Worm (Caenorhabditis elegans) whole organism, L3 larva: ENCODE measurements around the gene mob-3.

Experiments used
- ceh-82 ChIP-seq: fragments of 150-350 bp; optimal IDR thresholded peaks from 2 replicates; lab custom pipeline; 2014; ENCODE audit warnings: missing biosample characterization, missing genetic modification characterization
- daf-12 ChIP-seq: fragments of 150-350 bp; optimal IDR thresholded peaks from 2 replicates; lab custom pipeline; 2014; ENCODE audit warnings: missing biosample characterization, missing genetic modification reagents, missing genetic modification characterization
- jun-1 ChIP-seq: fragments of 150-350 bp; optimal IDR thresholded peaks from 2 replicates; lab custom pipeline; 2014; ENCODE audit warnings: missing biosample characterization, missing genetic modification reagents, missing genetic modification characterization
- lin-15B ChIP-seq: fragments of 150-350 bp; optimal IDR thresholded peaks from 2 replicates; lab custom pipeline; 2014; ENCODE audit warnings: missing biosample characterization, missing genetic modification characterization
- lin-39 ChIP-seq: fragments of 150-350 bp; optimal IDR thresholded peaks from 2 replicates; lab custom pipeline; 2018; ENCODE audit warnings: missing biosample characterization, missing genetic modification reagents, missing genetic modification characterization
- mdl-1 ChIP-seq: fragments of 150-350 bp; optimal IDR thresholded peaks from 2 replicates; lab custom pipeline; 2014; ENCODE audit warnings: missing biosample characterization, missing genetic modification characterization
- pqm-1 ChIP-seq: fragments of 150-350 bp; optimal IDR thresholded peaks from 2 replicates; lab custom pipeline; 2017; ENCODE audit warnings: missing biosample characterization, missing genetic modification characterization, inconsistent platforms
- sea-2 ChIP-seq: fragments of 150-350 bp; sonication (generic microtip); optimal IDR thresholded peaks from 4 replicates; lab custom pipeline; 2014; ENCODE audit warnings: missing biosample characterization, missing genetic modification reagents, missing genetic modification characterization
- skn-1 ChIP-seq: fragments of 150-350 bp; optimal IDR thresholded peaks from 2 replicates; lab custom pipeline; 2014; ENCODE audit warnings: missing biosample characterization, missing genetic modification characterization
- ztf-4 ChIP-seq: fragments of 150-350 bp; optimal IDR thresholded peaks from 2 replicates; lab custom pipeline; 2014; ENCODE audit warnings: missing biosample characterization, missing genetic modification characterization

The mob-3 gene

ce11 chrIV:7338042-7338441, 50.7 kb downstream of the mob-3 start:
- no peak for TF ChIP-seq lin-39 (tag; lab: Kevin White, UChicago)
- no peak for TF ChIP-seq jun-1 (tag; lab: Kevin White, UChicago)
- no peak for TF ChIP-seq sea-2 (GFP tag; lab: Kevin White, UChicago)
- TF ChIP-seq pqm-1 (tag; lab: Kevin White, UChicago) = no peak
- no peak for TF ChIP-seq mdl-1 (tag; lab: Kevin White, UChicago)
- TF ChIP-seq skn-1 (tag; lab: Kevin White, UChicago) = no peak
- no peak for TF ChIP-seq daf-12 (tag; lab: Kevin White, UChicago)
- no peak for TF ChIP-seq lin-15B (tag; lab: Kevin White, UChicago)
- TF ChIP-seq ztf-4 (tag; lab: Kevin White, UChicago) = no peak
- TF ChIP-seq ceh-82 = no peak
